Worm (Caenorhabditis elegans) whole organism, L4 larva: Measurements from ENCODE around the gene tbb-4.

ENCODE experiments used
- D1046.2 ChIP-seq: fragments of 200-800 bp; sonication (Bioruptor generic); IDR thresholded peaks from 2 replicates; pipeline ENCODE4 v1.3.6; 2022; ENCODE audit warnings: missing genetic modification characterization, missing compliant biosample characterization
- F10B5.3 ChIP-seq: sonication (generic microtip); optimal IDR thresholded peaks from 2 replicates; lab custom pipeline; 2016; ENCODE audit warnings: mild to moderate bottlenecking, missing genetic modification characterization, missing compliant biosample characterization
- F37D6.2 ChIP-seq: sonication (generic microtip); optimal IDR thresholded peaks from 2 replicates; lab custom pipeline; 2016; ENCODE audit warnings: mild to moderate bottlenecking, missing genetic modification characterization, missing compliant biosample characterization
- F44E2.7 ChIP-seq: fragments of 200-800 bp; sonication (Bioruptor generic); IDR thresholded peaks from 2 replicates; pipeline ENCODE4 v2.1.2; 2022; ENCODE audit warnings: missing genetic modification characterization, missing compliant biosample characterization
- R02D3.7 ChIP-seq: fragments of 150-350 bp; sonication (generic microtip); optimal IDR thresholded peaks from 3 replicates; lab custom pipeline; 2014; ENCODE audit warnings: missing biosample characterization, missing genetic modification characterization
- T20F7.1 ChIP-seq: fragments of 200-800 bp; sonication (Bioruptor generic); optimal IDR thresholded peaks from 2 replicates; lab custom pipeline; 2018; ENCODE audit warnings: mild to moderate bottlenecking, missing genetic modification characterization, missing compliant biosample characterization
- T26A8.4 ChIP-seq: fragments of 200-800 bp; sonication (Bioruptor generic); IDR thresholded peaks from 2 replicates; pipeline ENCODE4 v1.3.6; 2022; ENCODE audit warnings: missing genetic modification characterization, missing compliant biosample characterization
- Y105C5A.15 ChIP-seq: fragments of 200-800 bp; sonication (Bioruptor generic); IDR thresholded peaks from 2 replicates; pipeline ENCODE4 v1.3.6; 2022; ENCODE audit warnings: missing genetic modification characterization, missing compliant biosample characterization
- Y48G9A.11 ChIP-seq: fragments of 200-800 bp; sonication (Bioruptor generic); IDR thresholded peaks from 2 replicates; pipeline ENCODE4 v1.3.6; 2022; ENCODE audit warnings: missing genetic modification reagents, missing genetic modification characterization, missing compliant biosample characterization
- ZK546.5 ChIP-seq, 2 experiments: sonication (generic microtip); optimal IDR thresholded peaks; 2 replicates each; lab custom pipeline; 2017; ENCODE audit warnings: missing biosample characterization in 2 of 2, missing genetic modification characterization in 2 of 2
- attf-4 ChIP-seq: sonication (generic microtip); optimal IDR thresholded peaks from 3 replicates; lab custom pipeline; 2017; ENCODE audit warnings: missing biosample characterization, missing genetic modification characterization
- ceh-28 ChIP-seq: fragments of 150-350 bp; optimal IDR thresholded peaks from 2 replicates; lab custom pipeline; 2014; ENCODE audit warnings: missing biosample characterization, missing genetic modification reagents, missing genetic modification characterization
- ceh-32 ChIP-seq: sonication (generic microtip); optimal IDR thresholded peaks from 2 replicates; lab custom pipeline; 2016; ENCODE audit warnings: mild to moderate bottlenecking, missing genetic modification characterization, missing compliant biosample characterization; ENCODE audit not compliant: poor library complexity
- ceh-44 ChIP-seq: fragments of 200-800 bp; sonication (Bioruptor generic); IDR thresholded peaks from 2 replicates; pipeline ENCODE4 v1.3.6; 2022; ENCODE audit warnings: missing genetic modification reagents, missing genetic modification characterization, missing compliant biosample characterization
- ceh-62 ChIP-seq: sonication (generic microtip); optimal IDR thresholded peaks from 2 replicates; lab custom pipeline; 2017; ENCODE audit warnings: missing biosample characterization, missing genetic modification characterization
- ceh-82 ChIP-seq: sonication (generic microtip); optimal IDR thresholded peaks from 2 replicates; lab custom pipeline; 2017; ENCODE audit warnings: missing biosample characterization, missing genetic modification characterization
- ces-1 ChIP-seq: fragments of 150-350 bp; sonication (generic microtip); optimal IDR thresholded peaks from 4 replicates; lab custom pipeline; 2014; ENCODE audit warnings: missing biosample characterization, missing genetic modification reagents, missing genetic modification characterization
- ctbp-1 ChIP-seq: fragments of 200-800 bp; sonication (Bioruptor generic); IDR thresholded peaks from 2 replicates; pipeline ENCODE4 v1.3.6; 2022; ENCODE audit warnings: missing genetic modification reagents, missing genetic modification characterization, missing compliant biosample characterization
- daf-12 ChIP-seq: fragments of 150-350 bp; optimal IDR thresholded peaks from 2 replicates; lab custom pipeline; 2014; ENCODE audit warnings: missing biosample characterization, missing genetic modification reagents, missing genetic modification characterization
- dmd-6 ChIP-seq: fragments of 200-800 bp; sonication (Bioruptor generic); IDR thresholded peaks from 2 replicates; pipeline ENCODE4 v1.3.6; 2022; ENCODE audit warnings: missing genetic modification reagents, missing genetic modification characterization, missing compliant biosample characterization
- dmd-9 ChIP-seq: fragments of 200-800 bp; sonication (Bioruptor generic); IDR thresholded peaks from 2 replicates; pipeline ENCODE4 v1.3.6; 2022; ENCODE audit warnings: missing genetic modification reagents, missing genetic modification characterization, missing compliant biosample characterization
- dpl-1 ChIP-seq: fragments of 150-350 bp; optimal IDR thresholded peaks from 2 replicates; lab custom pipeline; 2014; ENCODE audit warnings: missing biosample characterization, missing genetic modification reagents, missing genetic modification characterization
- duxl-1 ChIP-seq: sonication (generic microtip); optimal IDR thresholded peaks from 2 replicates; lab custom pipeline; 2016; ENCODE audit warnings: mild to moderate bottlenecking, missing genetic modification characterization, moderate library complexity, missing compliant biosample characterization; ENCODE audit not compliant: poor library complexity
- fos-1 ChIP-seq: fragments of 150-350 bp; optimal IDR thresholded peaks from 2 replicates; lab custom pipeline; 2014; ENCODE audit warnings: missing biosample characterization, missing genetic modification characterization
- hif-1 ChIP-seq, 2 experiments: sonication (generic microtip); optimal IDR thresholded peaks; 2 replicates each; lab custom pipeline; 2016 to 2017; ENCODE audit warnings: missing compliant biosample characterization in 2 of 2, missing genetic modification characterization in 2 of 2, missing genetic modification reagents in 2 of 2, missing genotype in 2 of 2, mild to moderate bottlenecking in 1 of 2
- hlh-11 ChIP-seq: fragments of 200-800 bp; sonication (Bioruptor generic); optimal IDR thresholded peaks from 2 replicates; lab custom pipeline; 2018; ENCODE audit warnings: mild to moderate bottlenecking, missing genetic modification characterization, missing compliant biosample characterization
- hlh-30 ChIP-seq: sonication (generic microtip); optimal IDR thresholded peaks from 2 replicates; lab custom pipeline; 2017; ENCODE audit warnings: antibody characterized with exemption, mild to moderate bottlenecking, missing genetic modification characterization, missing compliant biosample characterization; ENCODE audit not compliant: insufficient read depth
- hmg-1.1 ChIP-seq: fragments of 200-800 bp; sonication (Bioruptor generic); IDR thresholded peaks from 2 replicates; pipeline ENCODE4 v1.3.6; 2022; ENCODE audit warnings: missing genetic modification reagents, missing genetic modification characterization, missing compliant biosample characterization
- lin-1 ChIP-seq: fragments of 200-800 bp; sonication (Bioruptor generic); IDR thresholded peaks from 2 replicates; pipeline ENCODE4 v1.3.6; 2022; ENCODE audit warnings: missing genetic modification reagents, missing genetic modification characterization, missing compliant biosample characterization
- lin-15B ChIP-seq: fragments of 150-350 bp; sonication (generic microtip); optimal IDR thresholded peaks from 3 replicates; lab custom pipeline; 2014; ENCODE audit warnings: missing biosample characterization, missing genetic modification characterization
- lin-38 ChIP-seq: fragments of 200-800 bp; sonication (Bioruptor generic); IDR thresholded peaks from 2 replicates; pipeline ENCODE4 v1.3.6; 2022; ENCODE audit warnings: missing genetic modification reagents, missing genetic modification characterization, missing compliant biosample characterization
- lin-39 ChIP-seq: fragments of 150-350 bp; optimal IDR thresholded peaks from 2 replicates; lab custom pipeline; 2014; ENCODE audit warnings: missing biosample characterization, missing genetic modification reagents, missing genetic modification characterization
- lsy-2 ChIP-seq, 2 experiments: fragments of 150-350 bp in 1 of 2; sonication (generic microtip) in 1 of 2; optimal IDR thresholded peaks; 2 replicates each; lab custom pipeline; 2014 to 2017; ENCODE audit warnings: missing biosample characterization in 2 of 2, missing genetic modification characterization in 2 of 2
- mdl-1 ChIP-seq, 2 experiments: fragments of 150-350 bp in 1 of 2; sonication (generic microtip) in 1 of 2; optimal IDR thresholded peaks; 2 replicates each; lab custom pipeline; 2014 to 2017; ENCODE audit warnings: missing biosample characterization in 2 of 2, missing genetic modification characterization in 2 of 2
- mep-1 ChIP-seq: fragments of 150-350 bp; sonication (generic microtip); optimal IDR thresholded peaks from 3 replicates; lab custom pipeline; 2014; ENCODE audit warnings: missing biosample characterization, missing genetic modification characterization
- nhr-11 ChIP-seq: fragments of 150-350 bp; optimal IDR thresholded peaks from 2 replicates; lab custom pipeline; 2014; ENCODE audit warnings: missing biosample characterization, missing genetic modification characterization
- nhr-111 ChIP-seq: fragments of 200-800 bp; sonication (Bioruptor generic); optimal IDR thresholded peaks from 2 replicates; lab custom pipeline; 2018; ENCODE audit warnings: mild to moderate bottlenecking, missing genetic modification characterization, missing compliant biosample characterization
- nhr-25 ChIP-seq: sonication (generic microtip); optimal IDR thresholded peaks from 2 replicates; lab custom pipeline; 2017; ENCODE audit warnings: missing genetic modification characterization, mild to moderate bottlenecking, missing compliant biosample characterization, antibody characterized with exemption, moderate library complexity, borderline replicate concordance; ENCODE audit not compliant: insufficient read depth
- nhr-28 ChIP-seq: fragments of 150-350 bp; optimal IDR thresholded peaks from 2 replicates; lab custom pipeline; 2014; ENCODE audit warnings: missing biosample characterization, missing genetic modification characterization
- nhr-41 ChIP-seq: fragments of 200-800 bp; sonication (Bioruptor generic); IDR thresholded peaks from 2 replicates; pipeline ENCODE4 v1.3.6; 2022; ENCODE audit warnings: missing genetic modification reagents, missing genetic modification characterization, missing compliant biosample characterization
- nhr-42 ChIP-seq: fragments of 200-800 bp; sonication (Bioruptor generic); IDR thresholded peaks from 2 replicates; pipeline ENCODE4 v1.3.6; 2022; ENCODE audit warnings: missing genetic modification characterization, missing compliant biosample characterization
- nhr-6 ChIP-seq: fragments of 150-350 bp; optimal IDR thresholded peaks from 2 replicates; lab custom pipeline; 2014; ENCODE audit warnings: missing biosample characterization, missing genetic modification characterization
- pha-4 ChIP-seq, 2 experiments: fragments of 150-350 bp in 1 of 2; fragments of 200-800 bp in 1 of 2; sonication (Bioruptor generic) in 1 of 2; IDR thresholded peaks in 1 of 2; optimal IDR thresholded peaks in 1 of 2; 2 replicates each; pipeline versions ENCODE4 v1.3.6 to Lab custom; 2014 to 2022; ENCODE audit warnings: missing genetic modification characterization in 2 of 2, missing genetic modification reagents in 2 of 2, missing biosample characterization in 1 of 2, missing compliant biosample characterization in 1 of 2
- pqm-1 ChIP-seq: sonication (generic microtip); optimal IDR thresholded peaks from 2 replicates; lab custom pipeline; 2017; ENCODE audit warnings: missing biosample characterization, missing genetic modification characterization
- sdz-12 ChIP-seq: fragments of 200-800 bp; sonication (Bioruptor generic); optimal IDR thresholded peaks from 2 replicates; lab custom pipeline; 2018; ENCODE audit warnings: mild to moderate bottlenecking, missing genetic modification characterization, missing compliant biosample characterization
- snpc-4 ChIP-seq: fragments of 150-350 bp; optimal IDR thresholded peaks from 2 replicates; lab custom pipeline; 2014; ENCODE audit warnings: missing biosample characterization, missing genetic modification characterization
- tag-97 ChIP-seq: fragments of 200-800 bp; sonication (Bioruptor generic); IDR thresholded peaks from 2 replicates; pipeline ENCODE4 v1.3.6; 2022; ENCODE audit warnings: missing genetic modification characterization, missing compliant biosample characterization
- zfp-2 ChIP-seq: sonication (generic microtip); optimal IDR thresholded peaks from 2 replicates; lab custom pipeline; 2016; ENCODE audit warnings: mild to moderate bottlenecking, missing genetic modification characterization, missing compliant biosample characterization
- zfp-3 ChIP-seq: fragments of 200-800 bp; sonication (Bioruptor generic); conservative IDR thresholded peaks from 2 replicates; pipeline ENCODE4 v1.3.6; 2022; ENCODE audit warnings: missing genetic modification reagents, missing genetic modification characterization, missing compliant biosample characterization
- ztf-11 ChIP-seq: fragments of 150-350 bp; optimal IDR thresholded peaks from 2 replicates; lab custom pipeline; 2014; ENCODE audit warnings: missing biosample characterization, missing genetic modification characterization

The tbb-4 gene

DNA sequence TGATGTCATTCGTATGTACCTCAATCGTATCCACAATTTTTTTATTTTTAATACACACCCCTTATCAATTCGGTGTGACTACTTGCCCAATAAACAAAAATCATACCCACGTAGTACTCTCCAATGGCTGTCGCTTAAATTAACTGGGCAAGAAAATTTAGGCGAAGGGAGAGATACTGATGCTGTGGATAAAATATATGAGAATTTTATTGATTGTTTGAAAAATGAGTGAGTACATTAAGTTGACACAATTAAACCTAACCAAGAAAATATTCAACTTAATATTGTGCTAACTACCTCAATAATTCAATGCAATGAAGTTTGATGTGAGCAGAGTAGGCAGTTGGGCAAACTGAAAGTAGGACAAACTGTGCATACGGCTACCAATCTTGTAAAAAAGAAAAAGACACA is 29.0 kb upstream of the tbb-4 start (continued):
- TF ChIP-seq T26A8.4 (GFP tag; lab: Robert Waterston, UW) (peak; percentile 100), nhr-41 (GFP tag; lab: Robert Waterston, UW) (peak; percentile 75), lin-38 (GFP tag; lab: Robert Waterston, UW) (peak; percentile 88), lin-1 (peak; percentile 93), ctbp-1 (GFP tag; lab: Robert Waterston, UW) (peak; percentile 98), nhr-6 (tag; lab: Kevin White, UChicago) (peak; percentile 94), snpc-4 (tag; lab: Kevin White, UChicago) (no peak), D1046.2 (GFP tag; lab: Robert Waterston, UW) (peak; percentile 94), zfp-2 (tag; lab: Kevin White, UChicago) (peak; percentile 89), Y105C5A.15 (GFP tag; lab: Robert Waterston, UW) (peak; percentile 72), nhr-42 (GFP tag; lab: Robert Waterston, UW) (peak; percentile 99), mep-1 (tag; lab: Kevin White, UChicago) (peak; percentile 100), hlh-11 (tag; lab: Kevin White, UChicago) (peak; percentile 97), lin-15B (tag; lab: Kevin White, UChicago) (peak; percentile 5), zfp-3 (GFP tag; lab: Robert Waterston, UW) (peak; percentile 95), R02D3.7 (no peak), mdl-1 (tag; optimal IDR thresholded peaks at IDR 0.05; lab: Kevin White, UChicago) (peak; percentile 96), duxl-1 (peak; percentile 99), T20F7.1 (peak; percentile 93), pqm-1 (peak; percentile 69), attf-4 (tag; lab: Kevin White, UChicago) (peak; percentile 61), hlh-30 (tag; lab: Kevin White, UChicago) (peak; percentile 97), tag-97 (GFP tag; lab: Robert Waterston, UW) (peak; percentile 92; the same call in 1 of the 2 replicates), fos-1 (peak; percentile 92), ztf-11 (tag; lab: Kevin White, UChicago) (peak; percentile 80), nhr-111 (peak; percentile 3), F37D6.2 (peak; percentile 99), ceh-62 (no peak), dmd-9 (GFP tag; lab: Robert Waterston, UW) (peak; percentile 92), nhr-28 (peak; percentile 95), ceh-44 (peak; percentile 59; the same call in 1 of the 2 replicates), ceh-82 (peak; percentile 82), dpl-1 (GFP tag; lab: Kevin White, UChicago) (peak; percentile 75), ceh-28 (tag; lab: Kevin White, UChicago) (peak; percentile 97), F44E2.7 (GFP tag; lab: Robert Waterston, UW) (no peak), hmg-1.1 (GFP tag; lab: Robert Waterston, UW) (peak; percentile 100), dmd-6 (GFP tag; lab: Robert Waterston, UW) (peak; percentile 97), ceh-32 (peak; percentile 92), daf-12 (no peak), lsy-2 (tag; optimal IDR thresholded peaks at IDR 0.05; lab: Kevin White, UChicago) (peak; percentile 94 to 98), F10B5.3 (peak; percentile 96), nhr-25 (tag; lab: Kevin White, UChicago) (peak; percentile 98), hif-1 (tag; optimal IDR thresholded peaks at IDR 0.05; lab: Kevin White, UChicago) (peak; percentile 65 to 89), lin-39 (tag; lab: Kevin White, UChicago) (peak; percentile 95), Y48G9A.11 (peak; percentile 71), pha-4 (GFP tag; IDR thresholded peaks at IDR 0.05; lab: Robert Waterston, UW) (peak; percentile 97), pha-4 (tag; optimal IDR thresholded peaks at IDR 0.05; lab: Kevin White, UChicago) (peak; percentile 99), nhr-11 (peak; percentile 99), ces-1 (peak; percentile 96), sdz-12 (GFP tag; lab: Kevin White, UChicago) (peak; percentile 1), ZK546.5 (tag; optimal IDR thresholded peaks at IDR 0.05; lab: Kevin White, UChicago) (peak; percentile 36 to 85)
